Fruit fly (Drosophila melanogaster): ENCODE measurements around the gene CG14712.

DNA sequence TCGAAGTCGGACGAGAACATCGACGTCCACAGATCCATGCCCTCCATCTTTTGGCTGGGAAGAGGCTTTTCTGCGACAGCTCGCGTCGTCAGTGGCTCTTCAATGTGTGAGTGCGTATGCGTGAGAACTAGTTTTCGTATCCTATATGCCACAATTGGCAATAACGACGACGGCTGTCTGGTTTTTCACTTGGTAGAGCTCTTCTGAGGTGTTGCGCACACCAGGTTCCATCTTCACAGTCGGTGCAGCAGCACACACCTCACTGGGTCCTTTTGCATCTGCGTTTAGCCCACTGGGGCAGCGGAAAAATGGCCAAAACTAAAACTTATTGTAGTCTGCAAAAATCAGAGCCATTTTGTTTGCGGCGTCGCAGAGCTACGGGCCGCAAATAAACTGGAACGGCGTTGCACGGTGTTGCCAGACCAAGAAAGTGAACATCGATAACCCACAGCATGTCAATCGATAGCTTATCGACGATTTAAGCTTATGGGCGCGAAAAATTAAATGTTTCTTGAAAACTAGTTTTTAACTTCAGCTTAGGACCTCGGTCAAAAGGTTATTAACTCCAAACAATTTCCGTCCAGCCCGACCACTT, 38.7 kb upstream of the CG14712 start, which contains the start of gene CG6791:
- TF ChIP-seq sv (GFP tag; optimal IDR thresholded peaks at IDR 0.05), result no peak
- TF ChIP-seq OdsH (GFP tag; optimal IDR thresholded peaks at IDR 0.05), result no peak
- no peak for TF ChIP-seq Myc (optimal IDR thresholded peaks at IDR 0.05)
- TF ChIP-seq dmrt93B (GFP tag; optimal IDR thresholded peaks at IDR 0.05), result no peak
- TF ChIP-seq tai (GFP tag; optimal IDR thresholded peaks at IDR 0.05), result no peak
- no peak for TF ChIP-seq Mio (GFP tag; optimal IDR thresholded peaks at IDR 0.05)
- TF ChIP-seq dsf (GFP tag; optimal IDR thresholded peaks at IDR 0.05; ENCODE audit: borderline replicate concordance), result no peak
- TF ChIP-seq woc (GFP tag; optimal IDR thresholded peaks at IDR 0.05), result no peak
- no peak for TF ChIP-seq GATAd (GFP tag; optimal IDR thresholded peaks at IDR 0.05)
- TF ChIP-seq HLH106 (tag; optimal IDR thresholded peaks at IDR 0.05), result no peak
- no peak for TF ChIP-seq h (GFP tag; optimal IDR thresholded peaks at IDR 0.05)
- no peak for TF ChIP-seq Dfd (GFP tag; optimal IDR thresholded peaks at IDR 0.05)
- no peak for TF ChIP-seq fru (GFP tag; optimal IDR thresholded peaks at IDR 0.05)
- no peak for TF ChIP-seq usp (GFP tag; optimal IDR thresholded peaks at IDR 0.05)
